Worm (Caenorhabditis elegans): ENCODE measurements around the gene flp-23.

DNA sequence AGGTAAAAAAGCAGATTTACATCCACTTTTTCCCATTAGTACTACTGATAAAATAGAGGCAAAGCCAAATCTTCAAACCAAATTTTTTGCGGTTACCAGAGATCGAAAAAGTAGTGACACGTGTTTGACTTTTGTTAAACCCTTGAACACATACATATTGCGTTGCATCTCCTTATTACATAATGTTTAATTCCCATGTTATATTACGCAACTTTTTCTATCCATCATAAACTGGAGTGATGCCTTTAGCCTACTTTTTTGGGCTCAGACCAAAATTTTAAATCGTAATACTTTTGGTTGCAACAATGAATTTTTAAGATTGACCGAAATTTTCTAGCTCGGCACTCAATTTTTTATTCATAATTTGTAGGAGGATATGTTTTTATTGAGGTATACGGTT is 28.6 kb upstream of the flp-23 start:
- TF ChIP-seq zag-1 (tag; optimal IDR thresholded peaks at IDR 0.05) (no peak), mdl-1 (tag; optimal IDR thresholded peaks at IDR 0.05) (no peak)

All from whole organism, L2 larva.